Worm (Caenorhabditis elegans) whole organism, young adult: ENCODE results near the gene phg-1.

Experiments
- akir-1 ChIP-seq: fragments of 200-800 bp; sonication (Bioruptor generic); optimal IDR thresholded peaks from 2 replicates; lab custom pipeline; 2018; ENCODE audit warnings: mild to moderate bottlenecking, missing genetic modification characterization, moderate library complexity, missing compliant biosample characterization
- dpff-1 ChIP-seq: sonication (generic microtip); optimal IDR thresholded peaks from 2 replicates; lab custom pipeline; 2017; ENCODE audit warnings: mild to moderate bottlenecking, missing genetic modification characterization, missing compliant biosample characterization
- dpl-1 ChIP-seq: fragments of 150-350 bp; optimal IDR thresholded peaks from 2 replicates; lab custom pipeline; 2014; ENCODE audit warnings: missing biosample characterization, missing genetic modification reagents, missing genetic modification characterization
- hmg-20 ChIP-seq: fragments of 200-800 bp; sonication (Bioruptor generic); IDR thresholded peaks from 2 replicates; pipeline ENCODE4 v1.3.6; 2022; ENCODE audit warnings: missing genetic modification reagents, missing genetic modification characterization, missing compliant biosample characterization
- let-607 ChIP-seq, 2 experiments: fragments of 200-800 bp in 1 of 2; sonication (Bioruptor generic) in 1 of 2; sonication (generic microtip) in 1 of 2; optimal IDR thresholded peaks; 2 replicates each; lab custom pipeline; 2016 to 2018; ENCODE audit warnings: mild to moderate bottlenecking in 2 of 2, missing compliant biosample characterization in 2 of 2, missing genetic modification characterization in 2 of 2, moderate library complexity in 2 of 2, missing genotype in 1 of 2
- madf-10 ChIP-seq: sonication (generic microtip); optimal IDR thresholded peaks from 2 replicates; lab custom pipeline; 2016; ENCODE audit warnings: mild to moderate bottlenecking, missing genetic modification characterization, missing compliant biosample characterization
- nhr-90 ChIP-seq: sonication (generic microtip); optimal IDR thresholded peaks from 2 replicates; lab custom pipeline; 2016; ENCODE audit warnings: missing genotype, mild to moderate bottlenecking, missing genetic modification characterization, missing compliant biosample characterization
- pha-4 ChIP-seq: fragments of 150-350 bp; sonication (generic microtip); optimal IDR thresholded peaks from 2 replicates; lab custom pipeline; 2014; ENCODE audit warnings: missing biosample characterization, missing genetic modification reagents, missing genetic modification characterization

ce11 chrII:10131760-10132159 is 5.7 kb upstream of the phg-1 start, which contains the start of gene F27E5.5:
- TF ChIP-seq let-607 (tag; optimal IDR thresholded peaks at IDR 0.05; lab: Kevin White, UChicago): no peak
- no peak for TF ChIP-seq madf-10
- TF ChIP-seq hmg-20 (GFP tag; lab: Robert Waterston, UW): no peak
- no peak for TF ChIP-seq akir-1
- TF ChIP-seq nhr-90 (tag; lab: Kevin White, UChicago): no peak
- TF ChIP-seq pha-4 (tag; lab: Kevin White, UChicago): no peak
- no peak for TF ChIP-seq dpff-1 (tag; lab: Kevin White, UChicago)
- no peak for TF ChIP-seq dpl-1 (GFP tag; lab: Kevin White, UChicago)
